Fruit fly (Drosophila melanogaster) whole organism, embryonic: ENCODE results near the gene CG15728.

Experiments used
- Bgb ChIP-seq: fragments of 200-800 bp; sonication (Bioruptor generic); IDR thresholded peaks from 2 replicates; pipeline ENCODE4 v1.3.6; 2022; ENCODE audit warnings: missing biosample characterization, missing genetic modification characterization; ENCODE audit not compliant: partially characterized antibody
- CG10267 ChIP-seq: fragments of 200-800 bp; sonication (Bioruptor generic); optimal IDR thresholded peaks from 2 replicates; lab custom pipeline; 2018; ENCODE audit warnings: missing biosample characterization, mild to moderate bottlenecking, missing genetic modification characterization, moderate library complexity
- CG10462 ChIP-seq: fragments of 200-800 bp; sonication (Bioruptor generic); optimal IDR thresholded peaks from 2 replicates; lab custom pipeline; 2016; ENCODE audit warnings: missing biosample characterization, missing genetic modification characterization
- CG14710 ChIP-seq: fragments of 200-800 bp; sonication (Bioruptor generic); optimal IDR thresholded peaks from 3 replicates; lab custom pipeline; 2019; ENCODE audit warnings: missing biosample characterization, mild to moderate bottlenecking, missing genetic modification characterization, moderate library complexity
- CG15269 ChIP-seq: fragments of 200-800 bp; sonication (Bioruptor generic); optimal IDR thresholded peaks from 2 replicates; lab custom pipeline; 2018; ENCODE audit warnings: missing biosample characterization, mild to moderate bottlenecking, missing genetic modification characterization, moderate library complexity
- CG1603 ChIP-seq: fragments of 200-800 bp; sonication (Bioruptor generic); optimal IDR thresholded peaks from 2 replicates; lab custom pipeline; 2019; ENCODE audit warnings: missing biosample characterization, mild to moderate bottlenecking, missing genetic modification characterization, moderate library complexity
- CG16779 ChIP-seq: fragments of 200-800 bp; sonication (Bioruptor generic); IDR thresholded peaks from 2 replicates; pipeline ENCODE4 v1.3.6; 2022; ENCODE audit warnings: missing biosample characterization, missing genetic modification characterization
- CG16863 ChIP-seq: fragments of 200-800 bp; sonication (Bioruptor generic); optimal IDR thresholded peaks from 3 replicates; lab custom pipeline; 2016; ENCODE audit warnings: missing biosample characterization, missing genetic modification characterization
- CG3281 ChIP-seq: fragments of 200-800 bp; sonication (Bioruptor generic); optimal IDR thresholded peaks from 3 replicates; lab custom pipeline; 2017; ENCODE audit warnings: missing biosample characterization, mild to moderate bottlenecking, missing genetic modification characterization
- CG34422 ChIP-seq: fragments of 200-800 bp; sonication (Bioruptor generic); IDR thresholded peaks from 3 replicates; pipeline ENCODE4 v1.3.6; 2022; ENCODE audit warnings: missing biosample characterization, missing genetic modification characterization
- CG9437 ChIP-seq: fragments of 200-800 bp; sonication (Bioruptor generic); optimal IDR thresholded peaks from 2 replicates; lab custom pipeline; 2018; ENCODE audit warnings: missing biosample characterization, mild to moderate bottlenecking, missing genetic modification characterization
- D ChIP-seq, 2 experiments: fragments of 200-800 bp in 1 of 2; fragments of >200 bp in 1 of 2; sonication (Bioruptor generic) in 1 of 2; optimal IDR thresholded peaks; 2 replicates in 1 of 2; 3 replicates in 1 of 2; lab custom pipeline; 2017; ENCODE audit warnings: mild to moderate bottlenecking in 1 of 2, missing biosample characterization in 1 of 2, missing genetic modification characterization in 1 of 2, missing genetic modification reagents in 1 of 2
- E2f2 ChIP-seq: fragments of 200-800 bp; sonication (Bioruptor generic); IDR thresholded peaks from 2 replicates; pipeline ENCODE4 v1.3.6; 2022; ENCODE audit warnings: missing biosample characterization, missing genetic modification characterization
- Ets65A ChIP-seq: fragments of 200-800 bp; sonication (Bioruptor generic); peaks from one replicate; lab custom pipeline; 2016; ENCODE audit warnings: missing biosample characterization, missing genetic modification characterization
- Hsf ChIP-seq: fragments of 200-800 bp; sonication (Bioruptor generic); optimal IDR thresholded peaks from 3 replicates; lab custom pipeline; 2016; ENCODE audit warnings: missing biosample characterization, missing genetic modification characterization
- NC2β ChIP-seq: fragments of 200-800 bp; sonication (Bioruptor generic); optimal IDR thresholded peaks from 2 replicates; lab custom pipeline; 2016; ENCODE audit warnings: missing biosample characterization, missing genetic modification characterization
- NFAT ChIP-seq: fragments of 200-800 bp; sonication (Bioruptor generic); IDR thresholded peaks from 2 replicates; pipeline ENCODE4 v1.3.6; 2022; ENCODE audit warnings: missing biosample characterization, missing genetic modification characterization
- Neu2 ChIP-seq: fragments of 200-800 bp; sonication (Bioruptor generic); optimal IDR thresholded peaks from 3 replicates; lab custom pipeline; 2016; ENCODE audit warnings: missing biosample characterization, missing genetic modification characterization, borderline replicate concordance
- Nf-YB ChIP-seq: fragments of 200-800 bp; sonication (Bioruptor generic); optimal IDR thresholded peaks from 3 replicates; lab custom pipeline; 2019; ENCODE audit warnings: missing biosample characterization, mild to moderate bottlenecking, missing genetic modification characterization, moderate library complexity
- Opbp ChIP-seq: fragments of 200-800 bp; sonication (Bioruptor generic); IDR thresholded peaks from 3 replicates; pipeline ENCODE4 v1.3.6; 2022; ENCODE audit warnings: missing biosample characterization, missing genetic modification characterization; ENCODE audit not compliant: partially characterized antibody
- Pdp1 ChIP-seq, 2 experiments: fragments of 200-800 bp; sonication (Bioruptor generic); optimal IDR thresholded peaks; 3 replicates each; lab custom pipeline; 2016; ENCODE audit warnings: missing biosample characterization in 2 of 2, missing genetic modification characterization in 2 of 2, mild to moderate bottlenecking in 1 of 2, moderate library complexity in 1 of 2
- Spps ChIP-seq: fragments of 200-800 bp; sonication (Bioruptor generic); optimal IDR thresholded peaks from 2 replicates; lab custom pipeline; 2018; ENCODE audit warnings: missing biosample characterization, mild to moderate bottlenecking, missing genetic modification characterization
- Ssrp ChIP-seq: fragments of 200-800 bp; sonication (Bioruptor generic); optimal IDR thresholded peaks from 2 replicates; lab custom pipeline; 2018; ENCODE audit warnings: missing biosample characterization, mild to moderate bottlenecking, missing genetic modification characterization, moderate library complexity
- Usf ChIP-seq: fragments of 200-800 bp; sonication (Bioruptor generic); optimal IDR thresholded peaks from 2 replicates; lab custom pipeline; 2017; ENCODE audit warnings: missing genotype, missing biosample characterization, missing genetic modification characterization
- bbx ChIP-seq: fragments of 200-800 bp; sonication (Bioruptor generic); IDR thresholded peaks from 2 replicates; pipeline ENCODE4 v1.3.6; 2022; ENCODE audit warnings: missing biosample characterization, missing genetic modification characterization; ENCODE audit not compliant: partially characterized antibody
- cg ChIP-seq: fragments of 200-800 bp; sonication (Bioruptor generic); optimal IDR thresholded peaks from 3 replicates; lab custom pipeline; 2019; ENCODE audit warnings: missing biosample characterization, mild to moderate bottlenecking, missing genetic modification characterization, moderate library complexity
- ci ChIP-seq: fragments of 200-800 bp; sonication (Bioruptor generic); IDR thresholded peaks from 3 replicates; pipeline ENCODE4 v1.3.6; 2022; ENCODE audit warnings: missing biosample characterization, missing genetic modification characterization
- crp ChIP-seq, 2 experiments: fragments of 200-800 bp; sonication (Bioruptor generic); optimal IDR thresholded peaks; 2 replicates in 1 of 2; 3 replicates in 1 of 2; lab custom pipeline; 2017; ENCODE audit warnings: missing biosample characterization in 2 of 2, missing genetic modification characterization in 2 of 2, mild to moderate bottlenecking in 1 of 2, moderate library complexity in 1 of 2
- cwo ChIP-seq: fragments of 200-800 bp; sonication (Bioruptor generic); optimal IDR thresholded peaks from 3 replicates; lab custom pipeline; 2017; ENCODE audit warnings: missing biosample characterization, missing genetic modification characterization, mild to moderate bottlenecking, moderate library complexity, missing genetic modification reagents
- gcm ChIP-seq: fragments of 200-800 bp; sonication (Bioruptor generic); optimal IDR thresholded peaks from 2 replicates; lab custom pipeline; 2019; ENCODE audit warnings: missing biosample characterization, mild to moderate bottlenecking, missing genetic modification characterization, moderate library complexity
- grau ChIP-seq: fragments of 200-800 bp; optimal IDR thresholded peaks from 3 replicates; lab custom pipeline; 2019; ENCODE audit warnings: missing biosample characterization, mild to moderate bottlenecking, missing genetic modification characterization, moderate library complexity
- insv ChIP-seq, 2 experiments: fragments of 200-800 bp; sonication (Bioruptor generic); optimal IDR thresholded peaks; 3 replicates each; lab custom pipeline; 2016 to 2018; ENCODE audit warnings: missing biosample characterization in 2 of 2, missing genetic modification characterization in 2 of 2
- lilli ChIP-seq: fragments of 200-800 bp; sonication (Bioruptor generic); optimal IDR thresholded peaks from 3 replicates; lab custom pipeline; 2016; ENCODE audit warnings: missing biosample characterization, missing genetic modification characterization
- peb ChIP-seq: fragments of 200-800 bp; sonication (Bioruptor generic); IDR thresholded peaks from 2 replicates; pipeline ENCODE4 v1.3.6; 2022; ENCODE audit warnings: missing biosample characterization, missing genetic modification characterization
- pfk ChIP-seq: fragments of 200-800 bp; sonication (Bioruptor generic); optimal IDR thresholded peaks from 2 replicates; lab custom pipeline; 2018; ENCODE audit warnings: missing biosample characterization, mild to moderate bottlenecking, missing genetic modification characterization, moderate library complexity
- phol ChIP-seq: fragments of 200-800 bp; sonication (Bioruptor generic); optimal IDR thresholded peaks from 3 replicates; lab custom pipeline; 2018; ENCODE audit warnings: missing biosample characterization, mild to moderate bottlenecking, missing genetic modification characterization, moderate library complexity
- pnt ChIP-seq: fragments of 200-800 bp; sonication (Bioruptor generic); optimal IDR thresholded peaks from 3 replicates; lab custom pipeline; 2016; ENCODE audit warnings: missing biosample characterization, missing genetic modification characterization
- prd ChIP-seq, 3 experiments: fragments of >200 bp in 2 of 3; fragments of 200-800 bp in 1 of 3; sonication (Bioruptor generic) in 1 of 3; optimal IDR thresholded peaks in 2 of 3; IDR thresholded peaks in 1 of 3; 2 replicates in 2 of 3; 3 replicates in 1 of 3; pipeline versions ENCODE4 v1.3.6 to Lab custom; 2017 to 2022; ENCODE audit warnings: missing biosample characterization in 1 of 3, missing genetic modification characterization in 1 of 3
- row ChIP-seq: fragments of 200-800 bp; sonication (Bioruptor generic); IDR thresholded peaks from 3 replicates; pipeline ENCODE4 v1.3.6; 2022; ENCODE audit warnings: missing biosample characterization, missing genetic modification characterization
- scrt ChIP-seq: fragments of 200-800 bp; sonication (Bioruptor generic); optimal IDR thresholded peaks from 2 replicates; lab custom pipeline; 2018; ENCODE audit warnings: missing biosample characterization, mild to moderate bottlenecking, missing genetic modification characterization, moderate library complexity
- sd ChIP-seq: fragments of 200-800 bp; sonication (Bioruptor generic); optimal IDR thresholded peaks from 3 replicates; lab custom pipeline; 2018; ENCODE audit warnings: missing biosample characterization, mild to moderate bottlenecking, missing genetic modification characterization, moderate library complexity
- seq ChIP-seq: fragments of 200-800 bp; sonication (Bioruptor generic); IDR thresholded peaks from 2 replicates; pipeline ENCODE4 v1.3.6; 2022; ENCODE audit warnings: missing biosample characterization, missing genetic modification characterization
- shn ChIP-seq: fragments of 200-800 bp; sonication (Bioruptor generic); optimal IDR thresholded peaks from 3 replicates; lab custom pipeline; 2016; ENCODE audit warnings: missing biosample characterization, missing genetic modification characterization
- wor ChIP-seq: fragments of 200-800 bp; sonication (Bioruptor generic); IDR thresholded peaks from 2 replicates; pipeline ENCODE4 v1.3.6; 2022; ENCODE audit warnings: missing biosample characterization, missing genetic modification characterization
- yki ChIP-seq: fragments of >200 bp; optimal IDR thresholded peaks from 3 replicates; lab custom pipeline; 2018
- zen ChIP-seq: fragments of 200-800 bp; sonication (Bioruptor generic); optimal IDR thresholded peaks from 3 replicates; lab custom pipeline; 2018; ENCODE audit warnings: missing biosample characterization, mild to moderate bottlenecking, missing genetic modification characterization, moderate library complexity

Gene CG15728

dm6 chrX:12591223-12592120 is 32.6 kb upstream of the CG15728 start (continued):
- TF ChIP-seq gcm (GFP tag; lab: Kevin White, UChicago) (peak; percentile 41), phol (tag; lab: Kevin White, UChicago) (peak; percentile 63), scrt (no peak), NFAT (GFP tag; lab: Robert Waterston, UW) (no peak), pnt (GFP tag; lab: Kevin White, UChicago) (peak; percentile 31), Usf (GFP tag; lab: Kevin White, UChicago) (peak; percentile 18), sd (tag; lab: Kevin White, UChicago) (peak; percentile 50), wor (GFP tag; lab: Robert Waterston, UW) (no peak), grau (tag; lab: Kevin White, UChicago) (peak; percentile 48), D (optimal IDR thresholded peaks at IDR 0.05; lab: Kevin White, UChicago) (no peak), D (GFP tag; optimal IDR thresholded peaks at IDR 0.05; lab: Kevin White, UChicago) (peak; percentile 35), shn (GFP tag; lab: Kevin White, UChicago) (peak; percentile 53), bbx (GFP tag; lab: Robert Waterston, UW) (no peak), CG3281 (GFP tag; lab: Kevin White, UChicago) (peak; percentile 29), peb (GFP tag; lab: Robert Waterston, UW) (no peak), CG10267 (peak; percentile 32), Ets65A (GFP tag; lab: Kevin White, UChicago) (peak; percentile 93), cwo (GFP tag; lab: Kevin White, UChicago) (peak; percentile 53), crp (GFP tag; optimal IDR thresholded peaks at IDR 0.05; lab: Kevin White, UChicago) (no peak), lilli (GFP tag; lab: Kevin White, UChicago) (peak; percentile 25), prd (optimal IDR thresholded peaks at IDR 0.05; lab: Kevin White, UChicago) (no peak), prd (GFP tag; IDR thresholded peaks at IDR 0.05; lab: Robert Waterston, UW) (no peak; the same call in 2 of the 3 replicates), ci (GFP tag; lab: Robert Waterston, UW) (no peak; the same call in 1 of the 3 replicates), CG10462 (GFP tag; lab: Kevin White, UChicago) (peak; percentile 21), CG34422 (GFP tag; lab: Robert Waterston, UW) (no peak; the same call in 2 of the 3 replicates), Opbp (no peak), CG15269 (tag; lab: Kevin White, UChicago) (peak; percentile 57), Nf-YB (GFP tag; lab: Kevin White, UChicago) (peak; percentile 46), yki (lab: Kevin White, UChicago) (no peak), CG16863 (GFP tag; lab: Kevin White, UChicago) (peak; percentile 46)

- TF ChIP-seq Ssrp (no peak), Bgb (GFP tag; lab: Robert Waterston, UW) (peak; percentile 49; the same call in 1 of the 2 replicates), CG34422 (GFP tag; lab: Robert Waterston, UW) (no peak), Pdp1 (GFP tag; optimal IDR thresholded peaks at IDR 0.05; lab: Kevin White, UChicago) (peak in 1 of 2 experiments; percentile 22), Spps (tag; lab: Kevin White, UChicago) (no peak), row (GFP tag; lab: Robert Waterston, UW) (0 out of 3 replicates have a peak, but pooled peaks have one; percentile 13), CG1603 (no peak), pnt (GFP tag; lab: Kevin White, UChicago) (no peak), zen (peak; percentile 6), CG16779 (GFP tag; lab: Robert Waterston, UW) (no peak), NC2β (GFP tag; lab: Kevin White, UChicago) (no peak), cg (GFP tag; lab: Kevin White, UChicago) (no peak), Hsf (GFP tag; lab: Kevin White, UChicago) (no peak), E2f2 (GFP tag; lab: Robert Waterston, UW) (peak; percentile 29; the same call in 1 of the 2 replicates), seq (no peak), Opbp (peak; percentile 7; the same call in 1 of the 3 replicates), CG14710 (tag; lab: Kevin White, UChicago) (peak; percentile 66), Neu2 (no peak), pfk (GFP tag; lab: Kevin White, UChicago) (no peak), insv (GFP tag; optimal IDR thresholded peaks at IDR 0.05; lab: Kevin White, UChicago) (peak in 1 of 2 experiments; percentile 3), CG9437 (GFP tag; lab: Kevin White, UChicago) (no peak)
Observed at dm6 chrX:12592121-12592466, 32.0 kb upstream of the CG15728 start, which contains the start of gene LIMK1. LIMK1 (minus strand) TSS chrX:12592193.
